Fruit fly (Drosophila melanogaster): ENCODE measurements around the gene CG31327.

Gene CG31327

dm6 chr3R:14160178-14160577 is at the start of gene CG31327:
Gene CG31327 (minus strand): TSS chr3R:14160278.
- TF ChIP-seq insv (optimal IDR thresholded peaks at IDR 0.05) (no peak), Myc (optimal IDR thresholded peaks at IDR 0.05) (no peak), Sin3A (optimal IDR thresholded peaks at IDR 0.05) (no peak), ttk (optimal IDR thresholded peaks at IDR 0.05) (no peak), h (optimal IDR thresholded peaks at IDR 0.05) (no peak), psq (optimal IDR thresholded peaks at IDR 0.05) (no peak)

- no peak for TF ChIP-seq h (optimal IDR thresholded peaks at IDR 0.05)
- no peak for TF ChIP-seq insv (optimal IDR thresholded peaks at IDR 0.05)
- TF ChIP-seq psq (optimal IDR thresholded peaks at IDR 0.05) = no peak
- TF ChIP-seq ttk (optimal IDR thresholded peaks at IDR 0.05) = no peak
- TF ChIP-seq Sin3A (optimal IDR thresholded peaks at IDR 0.05) = no peak
- TF ChIP-seq Myc (optimal IDR thresholded peaks at IDR 0.05) = no peak
Measured at dm6 chr3R:14162176-14162759, 2.2 kb upstream of the CG31327 start, which contains the start of gene CG3199. Gene CG3199 (plus strand): TSS chr3R:14162709.

DNA sequence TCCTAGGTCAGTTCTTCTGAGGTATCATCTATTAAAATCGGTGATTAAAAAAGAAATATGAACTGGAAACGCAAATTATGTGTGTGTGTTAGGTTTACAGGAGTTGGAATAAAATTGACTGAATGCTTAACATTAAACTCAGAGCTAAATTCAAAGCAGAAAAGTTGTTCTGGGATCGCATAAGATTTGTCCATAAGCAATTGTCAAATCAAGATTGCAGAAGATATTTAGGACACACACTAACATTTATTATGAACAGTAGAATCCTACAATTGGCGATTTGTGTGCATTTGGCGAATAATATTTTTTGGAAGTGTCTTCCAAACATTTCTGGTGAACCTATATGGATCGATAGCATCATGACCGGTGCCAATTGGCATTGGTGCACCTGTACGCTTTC is 2.7 kb downstream of the CG31327 start, which contains the start of gene CG31533:
CG31533 (minus strand) TSS at position 101 of the 400 bp plus-strand sequence.
- no peak for TF ChIP-seq h (optimal IDR thresholded peaks at IDR 0.05)
- no peak for TF ChIP-seq Sin3A (optimal IDR thresholded peaks at IDR 0.05)
- TF ChIP-seq insv (optimal IDR thresholded peaks at IDR 0.05) = no peak
- no peak for TF ChIP-seq Myc (optimal IDR thresholded peaks at IDR 0.05)
- no peak for TF ChIP-seq ttk (optimal IDR thresholded peaks at IDR 0.05)
- TF ChIP-seq psq (optimal IDR thresholded peaks at IDR 0.05) = no peak

dm6 chr3R:14154341-14154740 is 5.7 kb downstream of the CG31327 start, which contains the start of gene CG44215:
Gene CG44215 (minus strand): TSS chr3R:14154441.
- no peak for TF ChIP-seq psq (optimal IDR thresholded peaks at IDR 0.05)
- no peak for TF ChIP-seq Sin3A (optimal IDR thresholded peaks at IDR 0.05)
- TF ChIP-seq ttk (optimal IDR thresholded peaks at IDR 0.05) = no peak
- TF ChIP-seq h (optimal IDR thresholded peaks at IDR 0.05) = no peak
- TF ChIP-seq insv (optimal IDR thresholded peaks at IDR 0.05) = no peak
- TF ChIP-seq Myc (optimal IDR thresholded peaks at IDR 0.05) = no peak

dm6 chr3R:14153729-14154128 is 6.3 kb downstream of the CG31327 start, which contains the start of gene Recs1:
Gene Recs1 (minus strand): TSS chr3R:14153829.
- TF ChIP-seq Myc (optimal IDR thresholded peaks at IDR 0.05) (no peak), insv (optimal IDR thresholded peaks at IDR 0.05) (no peak), h (optimal IDR thresholded peaks at IDR 0.05) (no peak), Sin3A (optimal IDR thresholded peaks at IDR 0.05) (no peak), ttk (optimal IDR thresholded peaks at IDR 0.05) (no peak), psq (optimal IDR thresholded peaks at IDR 0.05) (no peak)

- no peak for TF ChIP-seq Sin3A (optimal IDR thresholded peaks at IDR 0.05)
- TF ChIP-seq psq (optimal IDR thresholded peaks at IDR 0.05) = no peak
- TF ChIP-seq h (optimal IDR thresholded peaks at IDR 0.05) = no peak
- TF ChIP-seq ttk (optimal IDR thresholded peaks at IDR 0.05) = no peak
- no peak for TF ChIP-seq Myc (optimal IDR thresholded peaks at IDR 0.05)
- no peak for TF ChIP-seq insv (optimal IDR thresholded peaks at IDR 0.05)
Measured at dm6 chr3R:14152550-14152949, 7.5 kb downstream of the CG31327 start, which contains the start of gene CG42500. Gene CG42500 (minus strand): TSS chr3R:14152650.

DNA sequence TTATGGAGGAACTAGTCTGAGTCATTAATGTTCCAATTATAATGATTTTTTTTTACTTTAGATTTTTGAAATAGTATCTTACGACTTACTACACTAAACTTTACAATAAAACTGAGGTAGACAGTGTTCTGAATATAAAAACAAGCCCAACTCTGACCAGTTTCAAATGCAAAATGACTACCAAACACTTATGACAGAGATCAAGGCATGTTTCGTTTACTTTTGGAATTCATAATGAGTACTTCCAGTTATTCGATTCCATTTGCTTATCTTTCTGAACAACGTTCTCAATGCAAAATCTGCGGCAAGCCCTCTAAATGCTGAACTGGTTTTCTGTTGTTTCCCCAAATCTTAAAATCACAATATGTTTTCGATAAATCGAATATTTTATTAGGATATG is 8.2 kb downstream of the CG31327 start, which contains the start of gene CG14355:
CG14355 (minus strand) TSS at position 101 of the 400 bp plus-strand sequence.
- TF ChIP-seq Sin3A (optimal IDR thresholded peaks at IDR 0.05) = no peak
- TF ChIP-seq ttk (optimal IDR thresholded peaks at IDR 0.05) = no peak
- TF ChIP-seq insv (optimal IDR thresholded peaks at IDR 0.05) = no peak
- no peak for TF ChIP-seq Myc (optimal IDR thresholded peaks at IDR 0.05)
- TF ChIP-seq psq (optimal IDR thresholded peaks at IDR 0.05) = no peak
- TF ChIP-seq h (optimal IDR thresholded peaks at IDR 0.05) = no peak

DNA sequence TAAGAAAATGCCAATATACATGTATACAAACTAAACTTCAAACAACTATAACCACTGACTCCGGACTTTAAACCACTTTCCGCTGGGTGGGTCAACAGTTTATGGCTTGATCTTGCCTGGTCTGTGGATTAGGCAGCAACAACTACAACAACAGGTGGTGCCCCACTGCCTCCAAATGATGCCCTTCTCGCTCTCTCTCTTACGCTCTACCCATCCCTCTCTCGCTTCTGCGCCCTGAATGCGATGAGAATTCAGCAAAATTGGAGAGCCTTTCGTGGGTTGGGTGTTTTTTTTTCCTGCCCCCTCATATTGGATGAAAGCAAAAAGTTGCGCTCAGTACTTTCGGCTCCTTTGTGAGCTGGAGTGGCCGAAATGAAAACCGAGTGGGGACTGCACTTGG is 19.2 kb downstream of the CG31327 start:
- no peak for TF ChIP-seq psq (optimal IDR thresholded peaks at IDR 0.05)
- TF ChIP-seq Sin3A (optimal IDR thresholded peaks at IDR 0.05) = no peak
- TF ChIP-seq Myc (optimal IDR thresholded peaks at IDR 0.05) = no peak
- no peak for TF ChIP-seq h (optimal IDR thresholded peaks at IDR 0.05)
- TF ChIP-seq insv (optimal IDR thresholded peaks at IDR 0.05) = no peak
- no peak for TF ChIP-seq ttk (optimal IDR thresholded peaks at IDR 0.05)

DNA sequence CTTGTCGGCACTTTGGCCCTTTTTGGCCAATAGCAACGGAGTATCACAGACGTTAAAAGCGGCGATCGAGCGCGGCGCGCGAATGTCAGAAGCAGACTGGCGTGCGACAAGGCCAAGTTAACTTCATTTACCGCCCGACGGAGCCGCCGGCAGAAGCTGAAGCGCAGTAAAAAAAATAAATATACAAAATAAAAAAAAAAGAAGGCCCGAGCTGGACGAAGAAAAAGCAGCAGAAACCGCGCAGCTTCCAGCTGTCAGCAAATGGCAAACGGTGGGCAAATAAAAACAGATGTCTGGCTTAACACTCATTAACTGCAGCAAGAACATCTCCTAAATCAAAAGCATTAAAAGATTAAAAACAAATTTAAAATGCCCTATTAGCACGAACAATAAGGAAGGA is 28.1 kb downstream of the CG31327 start, which contains the start of gene CG14356:
CG14356 (minus strand) TSS at position 101 of the 400 bp plus-strand sequence.
- no peak for TF ChIP-seq Myc (optimal IDR thresholded peaks at IDR 0.05)

DNA sequence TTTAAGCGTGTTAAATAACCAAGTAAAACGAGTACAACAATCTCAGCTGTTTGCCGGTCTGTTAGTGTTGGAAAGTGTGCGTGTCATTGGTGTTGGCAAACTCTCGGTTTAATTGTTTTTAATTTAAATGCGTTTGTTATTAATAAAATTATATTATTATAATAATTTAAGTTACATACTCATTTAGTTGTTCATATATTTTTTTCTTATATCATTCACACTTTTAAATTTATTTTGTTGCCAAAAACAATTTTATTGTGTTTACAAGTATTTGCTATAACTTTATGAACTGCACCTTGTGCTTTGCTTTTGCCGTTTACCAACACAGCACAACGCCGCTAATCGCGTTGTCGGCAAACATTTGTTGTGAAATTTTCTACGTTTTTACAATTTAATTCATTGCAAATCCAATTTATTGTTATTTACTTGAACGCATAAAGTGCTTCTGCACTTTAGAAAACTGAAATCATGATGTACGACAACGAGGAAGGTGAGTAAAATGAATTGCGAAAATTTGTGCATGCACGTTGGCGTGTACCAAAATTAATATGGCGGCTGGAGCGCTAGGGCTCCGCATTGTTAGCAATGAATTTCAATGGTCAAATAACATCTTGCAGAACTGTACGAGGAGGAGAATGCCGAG is 34.5 kb downstream of the CG31327 start, which contains the start of the genes 140up and Polr2B:
140up (minus strand) TSS at position 70 of the 643 bp plus-strand sequence.
Polr2B (plus strand) TSS at position 313 of the 643 bp plus-strand sequence.
- TF ChIP-seq h (optimal IDR thresholded peaks at IDR 0.05) (peak; percentile 25), psq (optimal IDR thresholded peaks at IDR 0.05) (no peak)

DNA sequence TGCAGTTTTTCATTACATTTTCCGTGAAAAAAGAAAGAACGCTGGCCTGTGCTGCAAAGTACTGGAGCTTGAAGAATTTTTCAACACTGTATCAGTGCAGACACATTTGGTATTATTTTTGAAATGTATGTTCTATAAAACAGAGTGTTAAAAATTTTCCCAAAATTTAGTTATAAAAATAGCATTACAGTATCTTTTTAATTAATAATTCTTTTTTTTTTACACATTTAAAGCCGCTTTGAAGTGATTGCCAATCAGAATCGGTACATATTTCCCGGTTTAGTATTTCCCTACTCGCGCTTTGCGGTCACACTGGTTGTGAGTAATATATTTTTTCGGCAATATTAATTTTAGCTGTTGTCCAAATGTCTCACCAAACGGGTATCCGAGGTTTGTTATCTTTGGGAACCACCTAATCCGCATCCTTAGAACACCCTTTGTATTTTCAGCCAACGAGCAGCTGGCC is 37.7 kb downstream of the CG31327 start, which contains the start of the genes Abi and twf:
Abi (minus strand) TSS at position 74 of the 466 bp plus-strand sequence.
twf (plus strand) TSS at position 308 of the 466 bp plus-strand sequence.
- TF ChIP-seq Myc (optimal IDR thresholded peaks at IDR 0.05) (no peak), insv (optimal IDR thresholded peaks at IDR 0.05) (no peak), Sin3A (optimal IDR thresholded peaks at IDR 0.05) (no peak), psq (optimal IDR thresholded peaks at IDR 0.05) (no peak), ttk (optimal IDR thresholded peaks at IDR 0.05) (no peak), h (optimal IDR thresholded peaks at IDR 0.05) (no peak)

dm6 chr3R:14118350-14118749 is 41.7 kb downstream of the CG31327 start, which contains the start of gene Kif19A:
Gene Kif19A (minus strand): TSS chr3R:14118450.
- TF ChIP-seq Myc (optimal IDR thresholded peaks at IDR 0.05) = no peak
- no peak for TF ChIP-seq ttk (optimal IDR thresholded peaks at IDR 0.05)

Data from Kc167 (cell line).